Worm (Caenorhabditis elegans) whole organism, L4 larva: ENCODE results near the gene znf-622.

ENCODE experiments used
- F10B5.3 ChIP-seq: sonication (generic microtip); optimal IDR thresholded peaks from 2 replicates; lab custom pipeline; 2016; ENCODE audit warnings: mild to moderate bottlenecking, missing genetic modification characterization, missing compliant biosample characterization
- F26F4.8 ChIP-seq: fragments of 200-800 bp; sonication (Bioruptor generic); conservative IDR thresholded peaks from 2 replicates; pipeline ENCODE4 v1.3.6; 2022; ENCODE audit warnings: missing genetic modification characterization, missing compliant biosample characterization
- F49E8.2 ChIP-seq: sonication (generic microtip); optimal IDR thresholded peaks from 2 replicates; lab custom pipeline; 2016; ENCODE audit warnings: missing compliant biosample characterization, mild to moderate bottlenecking, missing genetic modification characterization, borderline replicate concordance
- R02D3.7 ChIP-seq: fragments of 150-350 bp; sonication (generic microtip); optimal IDR thresholded peaks from 3 replicates; lab custom pipeline; 2014; ENCODE audit warnings: missing biosample characterization, missing genetic modification characterization
- T20F7.1 ChIP-seq: fragments of 200-800 bp; sonication (Bioruptor generic); optimal IDR thresholded peaks from 2 replicates; lab custom pipeline; 2018; ENCODE audit warnings: mild to moderate bottlenecking, missing genetic modification characterization, missing compliant biosample characterization
- Y48G9A.11 ChIP-seq: fragments of 200-800 bp; sonication (Bioruptor generic); IDR thresholded peaks from 2 replicates; pipeline ENCODE4 v1.3.6; 2022; ENCODE audit warnings: missing genetic modification reagents, missing genetic modification characterization, missing compliant biosample characterization
- ZK546.5 ChIP-seq, 2 experiments: sonication (generic microtip); optimal IDR thresholded peaks; 2 replicates each; lab custom pipeline; 2017; ENCODE audit warnings: missing biosample characterization in 2 of 2, missing genetic modification characterization in 2 of 2
- aha-1 ChIP-seq: fragments of 150-350 bp; peaks from one replicate; lab custom pipeline; 2014; ENCODE audit warnings: missing biosample characterization, missing genetic modification characterization
- ama-1 ChIP-seq: fragments of 150-350 bp; optimal IDR thresholded peaks from 2 replicates; lab custom pipeline; 2014; ENCODE audit warnings: inconsistent platforms, mixed read lengths
- ceh-44 ChIP-seq: fragments of 200-800 bp; sonication (Bioruptor generic); IDR thresholded peaks from 2 replicates; pipeline ENCODE4 v1.3.6; 2022; ENCODE audit warnings: missing genetic modification reagents, missing genetic modification characterization, missing compliant biosample characterization
- ces-1 ChIP-seq: fragments of 150-350 bp; sonication (generic microtip); optimal IDR thresholded peaks from 4 replicates; lab custom pipeline; 2014; ENCODE audit warnings: missing biosample characterization, missing genetic modification reagents, missing genetic modification characterization
- daf-16 ChIP-seq, 3 experiments: sonication (generic microtip); optimal IDR thresholded peaks; 2 replicates each; lab custom pipeline; 2016 to 2017; ENCODE audit warnings: missing genetic modification characterization in 3 of 3, missing genetic modification reagents in 3 of 3, mild to moderate bottlenecking in 2 of 3, missing compliant biosample characterization in 2 of 3, missing biosample characterization in 1 of 3, moderate library complexity in 1 of 3
- daf-19 ChIP-seq: fragments of 200-800 bp; sonication (Bioruptor generic); conservative IDR thresholded peaks from 2 replicates; pipeline ENCODE4 v1.3.6; 2022; ENCODE audit warnings: missing genetic modification characterization, missing compliant biosample characterization
- egl-43 ChIP-seq: fragments of 200-800 bp; sonication (Bioruptor generic); IDR thresholded peaks from 2 replicates; pipeline ENCODE4 v1.3.6; 2022; ENCODE audit warnings: missing genetic modification reagents, missing genetic modification characterization, missing compliant biosample characterization
- gei-8 ChIP-seq: fragments of 200-800 bp; sonication (Bioruptor generic); optimal IDR thresholded peaks from 2 replicates; lab custom pipeline; 2018; ENCODE audit warnings: mild to moderate bottlenecking, missing genetic modification characterization, missing compliant biosample characterization
- hif-1 ChIP-seq, 2 experiments: sonication (generic microtip); optimal IDR thresholded peaks; 2 replicates each; lab custom pipeline; 2016 to 2017; ENCODE audit warnings: missing compliant biosample characterization in 2 of 2, missing genetic modification characterization in 2 of 2, missing genetic modification reagents in 2 of 2, missing genotype in 2 of 2, mild to moderate bottlenecking in 1 of 2
- hlh-30 ChIP-seq: sonication (generic microtip); optimal IDR thresholded peaks from 2 replicates; lab custom pipeline; 2017; ENCODE audit warnings: antibody characterized with exemption, mild to moderate bottlenecking, missing genetic modification characterization, missing compliant biosample characterization; ENCODE audit not compliant: insufficient read depth
- lin-29 ChIP-seq: fragments of 200-800 bp; sonication (Bioruptor generic); IDR thresholded peaks from 2 replicates; pipeline ENCODE4 v1.3.6; 2022; ENCODE audit warnings: missing genetic modification reagents, missing genetic modification characterization, missing compliant biosample characterization
- lsy-2 ChIP-seq, 2 experiments: fragments of 150-350 bp in 1 of 2; sonication (generic microtip) in 1 of 2; optimal IDR thresholded peaks; 2 replicates each; lab custom pipeline; 2014 to 2017; ENCODE audit warnings: missing biosample characterization in 2 of 2, missing genetic modification characterization in 2 of 2
- mdl-1 ChIP-seq, 2 experiments: fragments of 150-350 bp in 1 of 2; sonication (generic microtip) in 1 of 2; optimal IDR thresholded peaks; 2 replicates each; lab custom pipeline; 2014 to 2017; ENCODE audit warnings: missing biosample characterization in 2 of 2, missing genetic modification characterization in 2 of 2
- mep-1 ChIP-seq: fragments of 150-350 bp; sonication (generic microtip); optimal IDR thresholded peaks from 3 replicates; lab custom pipeline; 2014; ENCODE audit warnings: missing biosample characterization, missing genetic modification characterization
- mes-2 ChIP-seq: sonication (generic microtip); optimal IDR thresholded peaks from 2 replicates; lab custom pipeline; 2016; ENCODE audit warnings: missing genotype, mild to moderate bottlenecking, missing genetic modification characterization, missing compliant biosample characterization; ENCODE audit not compliant: poor library complexity, severe bottlenecking
- mxl-2 ChIP-seq: fragments of 200-800 bp; sonication (Bioruptor generic); conservative IDR thresholded peaks from 2 replicates; pipeline ENCODE4 v1.3.6; 2022; ENCODE audit warnings: missing genetic modification reagents, missing genetic modification characterization, missing compliant biosample characterization
- mxl-3 ChIP-seq: fragments of 200-800 bp; sonication (Bioruptor generic); optimal IDR thresholded peaks from 2 replicates; lab custom pipeline; 2018; ENCODE audit warnings: mild to moderate bottlenecking, missing genetic modification characterization, missing compliant biosample characterization
- nhr-10 ChIP-seq: fragments of 150-350 bp; optimal IDR thresholded peaks from 2 replicates; lab custom pipeline; 2014; ENCODE audit warnings: missing biosample characterization, missing genetic modification characterization
- nhr-102 ChIP-seq: sonication (generic microtip); optimal IDR thresholded peaks from 2 replicates; lab custom pipeline; 2016; ENCODE audit warnings: mild to moderate bottlenecking, missing genetic modification characterization, moderate library complexity, missing compliant biosample characterization
- nhr-11 ChIP-seq: fragments of 150-350 bp; optimal IDR thresholded peaks from 2 replicates; lab custom pipeline; 2014; ENCODE audit warnings: missing biosample characterization, missing genetic modification characterization
- nhr-111 ChIP-seq: fragments of 200-800 bp; sonication (Bioruptor generic); optimal IDR thresholded peaks from 2 replicates; lab custom pipeline; 2018; ENCODE audit warnings: mild to moderate bottlenecking, missing genetic modification characterization, missing compliant biosample characterization
- nhr-237 ChIP-seq: sonication (generic microtip); optimal IDR thresholded peaks from 2 replicates; lab custom pipeline; 2017; ENCODE audit warnings: missing biosample characterization, missing genetic modification characterization
- nhr-41 ChIP-seq: fragments of 200-800 bp; sonication (Bioruptor generic); IDR thresholded peaks from 2 replicates; pipeline ENCODE4 v1.3.6; 2022; ENCODE audit warnings: missing genetic modification reagents, missing genetic modification characterization, missing compliant biosample characterization
- nhr-42 ChIP-seq: fragments of 200-800 bp; sonication (Bioruptor generic); IDR thresholded peaks from 2 replicates; pipeline ENCODE4 v1.3.6; 2022; ENCODE audit warnings: missing genetic modification characterization, missing compliant biosample characterization
- nhr-48 ChIP-seq: sonication (generic microtip); optimal IDR thresholded peaks from 2 replicates; lab custom pipeline; 2016; ENCODE audit warnings: mild to moderate bottlenecking, missing genetic modification characterization, missing compliant biosample characterization
- pqm-1 ChIP-seq: sonication (generic microtip); optimal IDR thresholded peaks from 2 replicates; lab custom pipeline; 2017; ENCODE audit warnings: missing biosample characterization, missing genetic modification characterization
- saeg-2 ChIP-seq: fragments of 200-800 bp; sonication (Bioruptor generic); IDR thresholded peaks from 2 replicates; pipeline ENCODE4 v1.3.6; 2022; ENCODE audit warnings: missing genetic modification reagents, missing genetic modification characterization, missing compliant biosample characterization
- sdz-12 ChIP-seq: fragments of 200-800 bp; sonication (Bioruptor generic); optimal IDR thresholded peaks from 2 replicates; lab custom pipeline; 2018; ENCODE audit warnings: mild to moderate bottlenecking, missing genetic modification characterization, missing compliant biosample characterization
- skn-1 ChIP-seq: fragments of 150-350 bp; optimal IDR thresholded peaks from 2 replicates; lab custom pipeline; 2014; ENCODE audit warnings: missing biosample characterization, missing genetic modification characterization
- spr-1 ChIP-seq: sonication (generic microtip); optimal IDR thresholded peaks from 2 replicates; lab custom pipeline; 2016; ENCODE audit warnings: mild to moderate bottlenecking, missing genetic modification characterization, missing compliant biosample characterization
- unc-62 ChIP-seq, 3 experiments: fragments of 150-350 bp in 1 of 3; sonication (generic microtip); optimal IDR thresholded peaks in 2 of 3; peaks in 1 of 3; 1 replicate in 1 of 3; 2 replicates in 2 of 3; lab custom pipeline; 2014 to 2017; ENCODE audit warnings: missing biosample characterization in 3 of 3, missing genetic modification characterization in 3 of 3, missing genetic modification reagents in 3 of 3, missing genotype in 1 of 3
- vab-7 ChIP-seq: fragments of 200-800 bp; sonication (Bioruptor generic); IDR thresholded peaks from 2 replicates; pipeline ENCODE4 v1.3.6; 2022; ENCODE audit warnings: missing genetic modification reagents, missing genetic modification characterization, missing compliant biosample characterization
- ztf-7 ChIP-seq: fragments of 150-350 bp; optimal IDR thresholded peaks from 2 replicates; lab custom pipeline; 2014; ENCODE audit warnings: missing biosample characterization, missing genetic modification characterization

The znf-622 gene

DNA sequence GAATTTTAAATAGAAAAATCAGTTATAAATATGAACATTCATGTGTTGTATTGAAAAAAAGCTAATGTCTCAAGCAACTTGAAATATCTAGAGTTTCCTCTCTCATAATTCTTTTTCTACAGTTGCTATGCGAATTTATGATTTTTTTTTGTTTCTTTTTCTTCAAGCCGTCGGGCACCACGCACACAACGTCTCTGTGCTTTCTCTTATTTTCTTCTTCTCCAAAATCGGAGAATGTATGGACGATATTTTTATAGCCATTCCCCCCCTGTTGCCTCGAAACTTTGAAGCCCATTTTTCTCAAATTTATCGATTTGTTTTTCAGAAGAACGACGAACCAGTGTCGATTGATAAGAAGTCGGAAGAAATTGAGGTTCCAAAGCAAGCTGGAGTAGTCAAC, 24.7 kb upstream of the znf-622 start:
- TF ChIP-seq aha-1 (tag; lab: Kevin White, UChicago) (peak; percentile 91), nhr-41 (no peak), nhr-10 (no peak), Y48G9A.11 (GFP tag; lab: Robert Waterston, UW) (no peak), nhr-237 (tag; lab: Kevin White, UChicago) (no peak)

DNA sequence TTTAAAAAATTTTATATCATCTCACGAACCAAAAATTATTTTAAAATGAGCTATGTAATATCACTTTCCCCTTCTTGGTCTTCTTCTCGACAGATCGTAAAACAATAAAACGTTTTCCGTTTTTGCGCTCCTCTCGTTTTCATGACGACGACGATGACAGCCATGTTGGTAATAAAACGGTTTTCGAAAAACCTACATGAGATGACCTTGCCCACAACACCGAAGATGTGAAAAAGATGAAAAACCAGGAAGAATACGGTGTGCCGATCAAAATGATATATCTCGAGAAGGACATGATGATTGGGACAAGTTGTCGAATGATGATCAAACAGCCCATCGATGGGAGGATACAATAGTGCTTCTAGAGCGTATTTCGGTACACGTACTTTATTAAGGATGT, 22.7 kb upstream of the znf-622 start:
- TF ChIP-seq aha-1 (tag; lab: Kevin White, UChicago), result no peak
- TF ChIP-seq mxl-2 (GFP tag; lab: Robert Waterston, UW), result no peak
- TF ChIP-seq nhr-237 (tag; lab: Kevin White, UChicago), result no peak
- TF ChIP-seq unc-62 (GFP tag; optimal IDR thresholded peaks at IDR 0.05 in 1 of 2; lab: Kevin White, UChicago), result no peak
- no peak for TF ChIP-seq unc-62 (tag; optimal IDR thresholded peaks at IDR 0.05; lab: Kevin White, UChicago)
- no peak for TF ChIP-seq nhr-111 (GFP tag; lab: Kevin White, UChicago)
- TF ChIP-seq ztf-7, result no peak
- TF ChIP-seq ceh-44 (GFP tag; lab: Robert Waterston, UW), result no peak
- TF ChIP-seq R02D3.7 (tag; lab: Kevin White, UChicago), result no peak
- TF ChIP-seq lin-29 (GFP tag; lab: Robert Waterston, UW), result no peak
- no peak for TF ChIP-seq gei-8 (GFP tag; lab: Kevin White, UChicago)
- TF ChIP-seq F26F4.8 (GFP tag; lab: Robert Waterston, UW), result no peak
- TF ChIP-seq, all 104 proteins: peak for 0

DNA sequence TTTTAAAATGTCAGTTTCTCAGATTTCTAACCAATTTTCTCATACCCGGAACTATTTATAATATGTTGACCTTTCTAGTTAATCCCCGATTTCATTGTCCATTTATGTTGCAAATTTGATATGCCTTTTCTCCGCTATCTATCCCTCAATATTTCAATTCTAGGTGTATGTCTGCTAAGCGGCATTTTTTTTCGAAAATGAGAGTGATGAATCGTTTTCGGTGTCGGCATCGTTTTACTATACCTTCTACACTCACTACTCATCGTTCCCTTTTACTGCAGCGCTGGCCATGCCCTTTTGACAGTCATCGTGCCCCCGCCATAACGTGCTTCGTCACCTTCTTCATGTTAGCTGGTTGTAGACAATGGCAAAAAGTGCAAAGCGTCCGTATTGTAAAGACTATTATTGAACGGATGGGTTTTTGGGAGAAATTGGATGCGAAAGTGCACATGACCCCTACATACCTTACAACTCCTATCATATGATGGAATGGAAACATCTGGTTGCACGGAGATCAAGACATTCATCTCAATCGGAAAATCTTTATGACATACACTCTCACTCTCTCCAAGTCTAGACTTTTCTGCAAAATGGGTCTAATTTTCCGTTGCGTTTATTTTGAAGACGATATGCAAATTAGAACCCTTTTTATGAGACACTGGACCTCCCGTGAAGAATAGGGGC, 22.1 kb upstream of the znf-622 start:
- TF ChIP-seq daf-16 (GFP tag; optimal IDR thresholded peaks at IDR 0.05; lab: Kevin White, UChicago), result no peak
- no peak for TF ChIP-seq daf-16 (tag; optimal IDR thresholded peaks at IDR 0.05; lab: Kevin White, UChicago)
- TF ChIP-seq mdl-1 (tag; optimal IDR thresholded peaks at IDR 0.05; lab: Kevin White, UChicago), result peak in 1 of 2 experiments; percentile 34
- no peak for TF ChIP-seq nhr-48 (tag; lab: Kevin White, UChicago)
- TF ChIP-seq nhr-102 (tag; lab: Kevin White, UChicago), result no peak
- no peak for TF ChIP-seq nhr-42
- no peak for TF ChIP-seq sdz-12 (GFP tag; lab: Kevin White, UChicago)
- TF ChIP-seq F26F4.8 (GFP tag; lab: Robert Waterston, UW), result no peak
- no peak for TF ChIP-seq ZK546.5 (tag; optimal IDR thresholded peaks at IDR 0.05; lab: Kevin White, UChicago)
- TF ChIP-seq daf-19, result no peak
- peak; percentile 7 for TF ChIP-seq nhr-11 (tag; lab: Kevin White, UChicago)
- TF ChIP-seq hlh-30 (tag; lab: Kevin White, UChicago), result peak; percentile 86
- no peak for TF ChIP-seq hif-1 (tag; optimal IDR thresholded peaks at IDR 0.05; lab: Kevin White, UChicago)
- no peak; the same call in 1 of the 2 replicates for TF ChIP-seq egl-43
- no peak for TF ChIP-seq saeg-2 (GFP tag; lab: Robert Waterston, UW)
- TF ChIP-seq T20F7.1, result no peak
- no peak for TF ChIP-seq ztf-7
- no peak for TF ChIP-seq F10B5.3 (tag; lab: Kevin White, UChicago)
- no peak for TF ChIP-seq mep-1 (tag; lab: Kevin White, UChicago)
- TF ChIP-seq mxl-3 (GFP tag; lab: Kevin White, UChicago), result no peak
- TF ChIP-seq ces-1 (GFP tag; lab: Kevin White, UChicago), result no peak
- TF ChIP-seq pqm-1 (tag; lab: Kevin White, UChicago), result no peak
- TF ChIP-seq mes-2, result peak; percentile 18
- TF ChIP-seq unc-62 (GFP tag; optimal IDR thresholded peaks at IDR 0.05 in 1 of 2; lab: Kevin White, UChicago), result peak in 1 of 2 experiments; percentile 98
- no peak for TF ChIP-seq unc-62 (tag; optimal IDR thresholded peaks at IDR 0.05; lab: Kevin White, UChicago)
- TF ChIP-seq lsy-2 (tag; optimal IDR thresholded peaks at IDR 0.05; lab: Kevin White, UChicago), result peak in 1 of 2 experiments; percentile 7
- no peak for TF ChIP-seq F49E8.2 (tag; lab: Kevin White, UChicago)
- TF ChIP-seq ama-1 (lab: Kevin White, UChicago), result peak; percentile 14
- TF ChIP-seq spr-1 (tag; lab: Kevin White, UChicago), result no peak
- TF ChIP-seq vab-7 (GFP tag; lab: Robert Waterston, UW), result no peak
- TF ChIP-seq skn-1 (tag; lab: Kevin White, UChicago), result no peak
